Worm (Caenorhabditis elegans): Measurements from ENCODE around the gene Y76A2B.4.

The Y76A2B.4 gene

DNA sequence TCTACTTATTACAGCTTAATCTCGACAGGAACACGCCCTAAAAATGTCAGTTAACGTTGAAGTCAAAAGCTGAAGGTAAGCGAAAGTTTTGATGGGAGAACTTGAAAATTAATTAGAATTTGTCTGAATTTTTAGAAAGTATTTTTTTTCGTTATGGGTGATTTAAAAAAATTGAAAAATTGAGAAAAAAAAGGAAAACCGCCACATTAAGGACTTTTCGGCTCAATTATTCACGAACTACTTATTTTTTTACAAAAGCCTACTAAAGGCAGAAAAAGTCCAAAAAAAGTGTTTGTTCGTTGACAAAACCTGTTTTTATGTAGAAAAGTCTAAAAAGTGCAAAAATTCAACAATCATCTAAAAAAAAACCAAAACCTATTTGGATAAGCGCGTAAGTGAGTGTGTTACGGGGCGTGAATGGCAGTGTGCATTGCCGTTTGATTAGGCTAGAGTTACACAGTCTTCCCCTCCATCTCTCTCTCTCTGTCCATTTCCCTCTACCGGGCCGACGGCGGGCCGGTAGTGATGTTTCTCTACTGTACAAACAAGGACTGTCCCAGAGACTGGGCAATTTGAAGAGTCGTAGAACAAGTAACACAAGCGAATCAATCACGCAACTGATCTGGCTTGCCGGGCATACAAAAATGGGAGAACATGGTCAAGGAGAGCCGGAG lies 19.0 kb downstream of the Y76A2B.4 start, which contains the start of gene lron-13 (continued):
- no peak for TF ChIP-seq lsy-2 (tag; optimal IDR thresholded peaks at IDR 0.05)
- TF ChIP-seq madf-9 (GFP tag; conservative IDR thresholded peaks at IDR 0.05), result 0 out of 2 replicates have a peak, but pooled peaks have one; percentile 4

- peak; percentile 51; the same call in 1 of the 2 replicates for TF ChIP-seq ctbp-1 (GFP tag; IDR thresholded peaks at IDR 0.05)
- TF ChIP-seq dmd-6 (GFP tag; IDR thresholded peaks at IDR 0.05), result no peak
- peak; percentile 70 for TF ChIP-seq fkh-10 (GFP tag; optimal IDR thresholded peaks at IDR 0.05)
- TF ChIP-seq snpc-1.2 (GFP tag; IDR thresholded peaks at IDR 0.05), result peak; percentile 37; the same call in 1 of the 2 replicates
Measured at ce11 chrIII:13526702-13527101, 19.9 kb downstream of the Y76A2B.4 start.

ce11 chrIII:13526191-13526590 lies 20.4 kb downstream of the Y76A2B.4 start:
- TF ChIP-seq daf-16 (GFP tag; optimal IDR thresholded peaks at IDR 0.05) (no peak), daf-16 (tag; optimal IDR thresholded peaks at IDR 0.05) (peak; percentile 91), nhr-28 (tag; optimal IDR thresholded peaks at IDR 0.05) (peak; percentile 52), php-3 (GFP tag; IDR thresholded peaks at IDR 0.05) (0 out of 2 replicates have a peak, but pooled peaks have one; percentile 22), dmd-6 (GFP tag; IDR thresholded peaks at IDR 0.05) (peak; percentile 23; the same call in 1 of the 2 replicates), lin-15B (tag; optimal IDR thresholded peaks at IDR 0.05) (no peak), aha-1 (tag) (peak; percentile 46), mes-2 (tag; optimal IDR thresholded peaks at IDR 0.05; ENCODE audit: poor library complexity, severe bottlenecking) (peak; percentile 50), nhr-10 (tag; optimal IDR thresholded peaks at IDR 0.05) (no peak), pqm-1 (tag; optimal IDR thresholded peaks at IDR 0.05) (peak; percentile 84), hlh-11 (tag; optimal IDR thresholded peaks at IDR 0.05) (peak; percentile 11), dve-1 (tag; optimal IDR thresholded peaks at IDR 0.05; ENCODE audit: insufficient read depth) (peak; percentile 77)

ce11 chrIII:13525118-13525839 lies 21.3 kb downstream of the Y76A2B.4 start:
- TF ChIP-seq duxl-1 (tag; optimal IDR thresholded peaks at IDR 0.05; ENCODE audit: poor library complexity), result no peak
- no peak for TF ChIP-seq daf-19 (GFP tag; conservative IDR thresholded peaks at IDR 0.05)
- no peak for TF ChIP-seq nhr-48 (tag; optimal IDR thresholded peaks at IDR 0.05)
- no peak for TF ChIP-seq rbr-2 (tag; optimal IDR thresholded peaks at IDR 0.05)
- TF ChIP-seq nhr-25 (tag; optimal IDR thresholded peaks at IDR 0.05; ENCODE audit: borderline replicate concordance, insufficient read depth), result no peak
- TF ChIP-seq hmg-1.1 (GFP tag; IDR thresholded peaks at IDR 0.05), result 0 out of 2 replicates have a peak, but pooled peaks have one; percentile 18
- no peak for TF ChIP-seq ztf-7 (tag; optimal IDR thresholded peaks at IDR 0.05)
- TF ChIP-seq mes-2 (tag; optimal IDR thresholded peaks at IDR 0.05; ENCODE audit: poor library complexity, severe bottlenecking), result no peak
- TF ChIP-seq egl-43 (GFP tag; IDR thresholded peaks at IDR 0.05), result 0 out of 2 replicates have a peak, but pooled peaks have one; percentile 48
- TF ChIP-seq madf-9 (GFP tag; conservative IDR thresholded peaks at IDR 0.05), result 0 out of 2 replicates have a peak, but pooled peaks have one; percentile 11
- TF ChIP-seq cey-2 (tag; optimal IDR thresholded peaks at IDR 0.05; ENCODE audit: borderline replicate concordance, insufficient read depth), result no peak
- TF ChIP-seq aha-1 (tag), result peak; percentile 94
- no peak for TF ChIP-seq arid-1 (GFP tag; conservative IDR thresholded peaks at IDR 0.05)
- no peak for TF ChIP-seq D1046.2 (GFP tag; IDR thresholded peaks at IDR 0.05)
- TF ChIP-seq F37D6.2 (tag; optimal IDR thresholded peaks at IDR 0.05), result no peak
- TF ChIP-seq lin-39 (tag; optimal IDR thresholded peaks at IDR 0.05), result no peak

DNA sequence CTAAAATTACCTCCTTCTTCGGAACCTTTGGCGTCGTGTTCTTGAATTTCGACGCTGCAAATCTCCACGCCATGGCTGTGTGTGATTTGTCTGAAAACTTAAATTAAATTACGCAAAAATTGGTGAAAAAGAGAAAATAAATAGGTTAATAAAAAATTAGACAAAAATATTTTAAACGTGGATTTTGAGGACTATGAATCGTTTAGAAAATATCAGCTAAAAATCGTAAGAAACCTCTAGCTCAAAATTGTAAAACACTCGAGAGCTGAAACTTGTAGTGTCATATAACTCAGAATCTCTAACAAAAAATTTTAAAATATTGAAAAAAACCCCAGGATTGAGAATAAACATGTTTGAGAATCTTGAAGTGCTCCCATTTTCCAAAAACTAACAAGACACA lies 22.6 kb downstream of the Y76A2B.4 start, which contains the start of gene pod-1:
pod-1 (minus strand) TSS at position 101 of the 400 bp plus-strand sequence.
- no peak for TF ChIP-seq daf-19 (GFP tag; conservative IDR thresholded peaks at IDR 0.05)
- TF ChIP-seq F44E2.7 (GFP tag; IDR thresholded peaks at IDR 0.05), result no peak
- no peak for TF ChIP-seq spr-3 (GFP tag; optimal IDR thresholded peaks at IDR 0.05)
- no peak for TF ChIP-seq lin-29 (GFP tag; IDR thresholded peaks at IDR 0.05)
- no peak for TF ChIP-seq zfp-3 (GFP tag; conservative IDR thresholded peaks at IDR 0.05)
- TF ChIP-seq lin-1 (GFP tag; IDR thresholded peaks at IDR 0.05), result no peak
- TF ChIP-seq nhr-48 (tag; optimal IDR thresholded peaks at IDR 0.05), result no peak
- TF ChIP-seq ceh-82 (tag; optimal IDR thresholded peaks at IDR 0.05), result no peak
- no peak for TF ChIP-seq nhr-6 (tag; optimal IDR thresholded peaks at IDR 0.05)
- no peak for TF ChIP-seq nhr-10 (tag; optimal IDR thresholded peaks at IDR 0.05)
- no peak for TF ChIP-seq Y5F2A.4 (GFP tag; optimal IDR thresholded peaks at IDR 0.05)
- no peak for TF ChIP-seq ceh-32 (tag; optimal IDR thresholded peaks at IDR 0.05; ENCODE audit: poor library complexity)
- TF ChIP-seq ctbp-1 (GFP tag; IDR thresholded peaks at IDR 0.05), result no peak
- no peak for TF ChIP-seq cey-2 (tag; optimal IDR thresholded peaks at IDR 0.05; ENCODE audit: borderline replicate concordance, insufficient read depth)
- no peak for TF ChIP-seq ZK546.5 (tag; optimal IDR thresholded peaks at IDR 0.05)
- no peak for TF ChIP-seq zag-1 (tag; optimal IDR thresholded peaks at IDR 0.05)

All from whole organism, L4 larva.